Worm (Caenorhabditis elegans) whole organism, L4 larva: ENCODE data around the gene obr-1.

ENCODE experiments used
- F10B5.3 ChIP-seq: sonication (generic microtip); optimal IDR thresholded peaks from 2 replicates; lab custom pipeline; 2016; ENCODE audit warnings: mild to moderate bottlenecking, missing genetic modification characterization, missing compliant biosample characterization
- F37D6.2 ChIP-seq: sonication (generic microtip); optimal IDR thresholded peaks from 2 replicates; lab custom pipeline; 2016; ENCODE audit warnings: mild to moderate bottlenecking, missing genetic modification characterization, missing compliant biosample characterization
- F44E2.7 ChIP-seq: fragments of 200-800 bp; sonication (Bioruptor generic); IDR thresholded peaks from 2 replicates; pipeline ENCODE4 v2.1.2; 2022; ENCODE audit warnings: missing genetic modification characterization, missing compliant biosample characterization
- F49E8.2 ChIP-seq: sonication (generic microtip); optimal IDR thresholded peaks from 2 replicates; lab custom pipeline; 2016; ENCODE audit warnings: missing compliant biosample characterization, mild to moderate bottlenecking, missing genetic modification characterization, borderline replicate concordance
- Y5F2A.4 ChIP-seq: fragments of 200-800 bp; sonication (Bioruptor generic); optimal IDR thresholded peaks from 2 replicates; lab custom pipeline; 2018; ENCODE audit warnings: mild to moderate bottlenecking, missing genetic modification characterization, missing compliant biosample characterization
- ZK337.2 ChIP-seq: fragments of 200-800 bp; sonication (Bioruptor generic); IDR thresholded peaks from 2 replicates; pipeline ENCODE4 v1.3.6; 2022; ENCODE audit warnings: missing genetic modification reagents, missing genetic modification characterization, missing compliant biosample characterization
- aha-1 ChIP-seq: fragments of 150-350 bp; peaks from one replicate; lab custom pipeline; 2014; ENCODE audit warnings: missing biosample characterization, missing genetic modification characterization
- aly-2 ChIP-seq: sonication (generic microtip); optimal IDR thresholded peaks from 2 replicates; lab custom pipeline; 2018; ENCODE audit warnings: missing biosample characterization, missing genetic modification characterization
- arid-1 ChIP-seq: fragments of 200-800 bp; sonication (Bioruptor generic); conservative IDR thresholded peaks from 2 replicates; pipeline ENCODE4 v1.3.6; 2022; ENCODE audit warnings: missing genetic modification reagents, missing genetic modification characterization, missing compliant biosample characterization
- attf-4 ChIP-seq: sonication (generic microtip); optimal IDR thresholded peaks from 3 replicates; lab custom pipeline; 2017; ENCODE audit warnings: missing biosample characterization, missing genetic modification characterization
- ceh-20 ChIP-seq: fragments of 200-800 bp; sonication (Bioruptor generic); IDR thresholded peaks from 2 replicates; pipeline ENCODE4 v1.3.6; 2022; ENCODE audit warnings: missing genetic modification reagents, missing genetic modification characterization, missing compliant biosample characterization
- ceh-32 ChIP-seq: sonication (generic microtip); optimal IDR thresholded peaks from 2 replicates; lab custom pipeline; 2016; ENCODE audit warnings: mild to moderate bottlenecking, missing genetic modification characterization, missing compliant biosample characterization; ENCODE audit not compliant: poor library complexity
- ces-1 ChIP-seq: fragments of 150-350 bp; sonication (generic microtip); optimal IDR thresholded peaks from 4 replicates; lab custom pipeline; 2014; ENCODE audit warnings: missing biosample characterization, missing genetic modification reagents, missing genetic modification characterization
- daf-12 ChIP-seq: fragments of 150-350 bp; optimal IDR thresholded peaks from 2 replicates; lab custom pipeline; 2014; ENCODE audit warnings: missing biosample characterization, missing genetic modification reagents, missing genetic modification characterization
- daf-16 ChIP-seq, 3 experiments: sonication (generic microtip); optimal IDR thresholded peaks; 2 replicates each; lab custom pipeline; 2016 to 2017; ENCODE audit warnings: missing genetic modification characterization in 3 of 3, missing genetic modification reagents in 3 of 3, mild to moderate bottlenecking in 2 of 3, missing compliant biosample characterization in 2 of 3, missing biosample characterization in 1 of 3, moderate library complexity in 1 of 3
- daf-19 ChIP-seq: fragments of 200-800 bp; sonication (Bioruptor generic); conservative IDR thresholded peaks from 2 replicates; pipeline ENCODE4 v1.3.6; 2022; ENCODE audit warnings: missing genetic modification characterization, missing compliant biosample characterization
- dmd-6 ChIP-seq: fragments of 200-800 bp; sonication (Bioruptor generic); IDR thresholded peaks from 2 replicates; pipeline ENCODE4 v1.3.6; 2022; ENCODE audit warnings: missing genetic modification reagents, missing genetic modification characterization, missing compliant biosample characterization
- dmd-9 ChIP-seq: fragments of 200-800 bp; sonication (Bioruptor generic); IDR thresholded peaks from 2 replicates; pipeline ENCODE4 v1.3.6; 2022; ENCODE audit warnings: missing genetic modification reagents, missing genetic modification characterization, missing compliant biosample characterization
- dpl-1 ChIP-seq: fragments of 150-350 bp; optimal IDR thresholded peaks from 2 replicates; lab custom pipeline; 2014; ENCODE audit warnings: missing biosample characterization, missing genetic modification reagents, missing genetic modification characterization
- dve-1 ChIP-seq: sonication (generic microtip); optimal IDR thresholded peaks from 2 replicates; lab custom pipeline; 2017; ENCODE audit warnings: antibody characterized with exemption, mild to moderate bottlenecking, missing genetic modification characterization, missing compliant biosample characterization; ENCODE audit not compliant: insufficient read depth
- gei-8 ChIP-seq: fragments of 200-800 bp; sonication (Bioruptor generic); optimal IDR thresholded peaks from 2 replicates; lab custom pipeline; 2018; ENCODE audit warnings: mild to moderate bottlenecking, missing genetic modification characterization, missing compliant biosample characterization
- hlh-30 ChIP-seq: sonication (generic microtip); optimal IDR thresholded peaks from 2 replicates; lab custom pipeline; 2017; ENCODE audit warnings: antibody characterized with exemption, mild to moderate bottlenecking, missing genetic modification characterization, missing compliant biosample characterization; ENCODE audit not compliant: insufficient read depth
- hmg-1.1 ChIP-seq: fragments of 200-800 bp; sonication (Bioruptor generic); IDR thresholded peaks from 2 replicates; pipeline ENCODE4 v1.3.6; 2022; ENCODE audit warnings: missing genetic modification reagents, missing genetic modification characterization, missing compliant biosample characterization
- lin-29 ChIP-seq: fragments of 200-800 bp; sonication (Bioruptor generic); IDR thresholded peaks from 2 replicates; pipeline ENCODE4 v1.3.6; 2022; ENCODE audit warnings: missing genetic modification reagents, missing genetic modification characterization, missing compliant biosample characterization
- lin-39 ChIP-seq: fragments of 150-350 bp; optimal IDR thresholded peaks from 2 replicates; lab custom pipeline; 2014; ENCODE audit warnings: missing biosample characterization, missing genetic modification reagents, missing genetic modification characterization
- lir-3 ChIP-seq: sonication (generic microtip); optimal IDR thresholded peaks from 2 replicates; lab custom pipeline; 2016; ENCODE audit warnings: mild to moderate bottlenecking, missing genetic modification characterization, missing compliant biosample characterization
- madf-9 ChIP-seq: fragments of 200-800 bp; sonication (Bioruptor generic); conservative IDR thresholded peaks from 2 replicates; pipeline ENCODE4 v1.3.6; 2022; ENCODE audit warnings: missing genetic modification reagents, missing genetic modification characterization, missing compliant biosample characterization
- mdt-29 ChIP-seq: fragments of 200-800 bp; sonication (Bioruptor generic); IDR thresholded peaks from 2 replicates; pipeline ENCODE4 v1.3.6; 2022; ENCODE audit warnings: missing genetic modification reagents, missing genetic modification characterization, missing compliant biosample characterization
- mep-1 ChIP-seq: fragments of 150-350 bp; sonication (generic microtip); optimal IDR thresholded peaks from 3 replicates; lab custom pipeline; 2014; ENCODE audit warnings: missing biosample characterization, missing genetic modification characterization
- mes-2 ChIP-seq: sonication (generic microtip); optimal IDR thresholded peaks from 2 replicates; lab custom pipeline; 2016; ENCODE audit warnings: missing genotype, mild to moderate bottlenecking, missing genetic modification characterization, missing compliant biosample characterization; ENCODE audit not compliant: poor library complexity, severe bottlenecking
- mxl-2 ChIP-seq: fragments of 200-800 bp; sonication (Bioruptor generic); conservative IDR thresholded peaks from 2 replicates; pipeline ENCODE4 v1.3.6; 2022; ENCODE audit warnings: missing genetic modification reagents, missing genetic modification characterization, missing compliant biosample characterization
- nhr-111 ChIP-seq: fragments of 200-800 bp; sonication (Bioruptor generic); optimal IDR thresholded peaks from 2 replicates; lab custom pipeline; 2018; ENCODE audit warnings: mild to moderate bottlenecking, missing genetic modification characterization, missing compliant biosample characterization
- nhr-25 ChIP-seq: sonication (generic microtip); optimal IDR thresholded peaks from 2 replicates; lab custom pipeline; 2017; ENCODE audit warnings: missing genetic modification characterization, mild to moderate bottlenecking, missing compliant biosample characterization, antibody characterized with exemption, moderate library complexity, borderline replicate concordance; ENCODE audit not compliant: insufficient read depth
- nhr-42 ChIP-seq: fragments of 200-800 bp; sonication (Bioruptor generic); IDR thresholded peaks from 2 replicates; pipeline ENCODE4 v1.3.6; 2022; ENCODE audit warnings: missing genetic modification characterization, missing compliant biosample characterization
- nhr-6 ChIP-seq: fragments of 150-350 bp; optimal IDR thresholded peaks from 2 replicates; lab custom pipeline; 2014; ENCODE audit warnings: missing biosample characterization, missing genetic modification characterization
- nhr-76 ChIP-seq: fragments of 150-350 bp; optimal IDR thresholded peaks from 2 replicates; lab custom pipeline; 2014; ENCODE audit warnings: missing biosample characterization, missing genetic modification characterization
- nhr-77 ChIP-seq: fragments of 150-350 bp; optimal IDR thresholded peaks from 2 replicates; lab custom pipeline; 2014; ENCODE audit warnings: missing biosample characterization, missing genetic modification characterization
- pha-4 ChIP-seq, 2 experiments: fragments of 150-350 bp in 1 of 2; fragments of 200-800 bp in 1 of 2; sonication (Bioruptor generic) in 1 of 2; IDR thresholded peaks in 1 of 2; optimal IDR thresholded peaks in 1 of 2; 2 replicates each; pipeline versions ENCODE4 v1.3.6 to Lab custom; 2014 to 2022; ENCODE audit warnings: missing genetic modification characterization in 2 of 2, missing genetic modification reagents in 2 of 2, missing biosample characterization in 1 of 2, missing compliant biosample characterization in 1 of 2
- php-3 ChIP-seq: fragments of 200-800 bp; sonication (Bioruptor generic); IDR thresholded peaks from 2 replicates; pipeline ENCODE4 v1.3.6; 2022; ENCODE audit warnings: missing genetic modification reagents, missing genetic modification characterization, missing compliant biosample characterization
- saeg-2 ChIP-seq: fragments of 200-800 bp; sonication (Bioruptor generic); IDR thresholded peaks from 2 replicates; pipeline ENCODE4 v1.3.6; 2022; ENCODE audit warnings: missing genetic modification reagents, missing genetic modification characterization, missing compliant biosample characterization
- set-16 ChIP-seq: fragments of 200-800 bp; sonication (Bioruptor generic); IDR thresholded peaks from 2 replicates; pipeline ENCODE4 v1.3.6; 2022; ENCODE audit warnings: missing genetic modification reagents, missing genetic modification characterization, missing compliant biosample characterization
- skn-1 ChIP-seq: fragments of 150-350 bp; optimal IDR thresholded peaks from 2 replicates; lab custom pipeline; 2014; ENCODE audit warnings: missing biosample characterization, missing genetic modification characterization
- snpc-4 ChIP-seq: fragments of 150-350 bp; optimal IDR thresholded peaks from 2 replicates; lab custom pipeline; 2014; ENCODE audit warnings: missing biosample characterization, missing genetic modification characterization
- spr-1 ChIP-seq: sonication (generic microtip); optimal IDR thresholded peaks from 2 replicates; lab custom pipeline; 2016; ENCODE audit warnings: mild to moderate bottlenecking, missing genetic modification characterization, missing compliant biosample characterization
- unc-62 ChIP-seq, 3 experiments: fragments of 150-350 bp in 1 of 3; sonication (generic microtip); optimal IDR thresholded peaks in 2 of 3; peaks in 1 of 3; 1 replicate in 1 of 3; 2 replicates in 2 of 3; lab custom pipeline; 2014 to 2017; ENCODE audit warnings: missing biosample characterization in 3 of 3, missing genetic modification characterization in 3 of 3, missing genetic modification reagents in 3 of 3, missing genotype in 1 of 3
- vab-7 ChIP-seq: fragments of 200-800 bp; sonication (Bioruptor generic); IDR thresholded peaks from 2 replicates; pipeline ENCODE4 v1.3.6; 2022; ENCODE audit warnings: missing genetic modification reagents, missing genetic modification characterization, missing compliant biosample characterization
- zag-1 ChIP-seq: fragments of 150-350 bp; optimal IDR thresholded peaks from 2 replicates; lab custom pipeline; 2014; ENCODE audit warnings: missing biosample characterization, missing genetic modification characterization
- zip-11 ChIP-seq: fragments of 200-800 bp; sonication (Bioruptor generic); IDR thresholded peaks from 2 replicates; pipeline ENCODE4 v1.3.6; 2022; ENCODE audit warnings: missing genetic modification characterization, missing compliant biosample characterization
- zip-2 ChIP-seq: fragments of 150-350 bp; optimal IDR thresholded peaks from 2 replicates; lab custom pipeline; 2014; ENCODE audit warnings: missing biosample characterization, missing genetic modification characterization

obr-1 gene

DNA sequence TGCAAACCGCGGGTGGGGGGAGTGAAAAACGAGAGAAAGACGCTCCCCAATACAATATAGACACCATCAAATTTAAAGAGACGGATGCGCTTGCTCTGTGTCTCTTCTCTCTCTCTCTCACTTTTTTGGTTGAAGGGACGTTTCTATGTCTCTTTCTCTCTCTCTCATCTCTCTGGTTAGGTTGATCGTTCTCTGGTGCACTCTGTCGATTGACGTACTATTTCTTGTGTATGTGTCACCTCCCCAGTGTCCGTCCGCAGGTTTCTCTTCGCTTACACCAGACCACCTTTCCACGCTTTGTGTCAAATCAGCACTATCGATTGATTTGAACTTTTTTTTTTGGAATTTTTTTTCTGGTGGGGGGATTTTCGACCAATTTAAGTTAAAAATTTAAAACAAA lies 27.3 kb downstream of the obr-1 start (continued):
- TF ChIP-seq mxl-2 (GFP tag; lab: Robert Waterston, UW) = no peak
- no peak for TF ChIP-seq lir-3 (tag; lab: Kevin White, UChicago)
- no peak for TF ChIP-seq vab-7 (GFP tag; lab: Robert Waterston, UW)
- peak; percentile 16 for TF ChIP-seq aha-1 (tag; lab: Kevin White, UChicago)
- no peak for TF ChIP-seq F10B5.3 (tag; lab: Kevin White, UChicago)
- no peak for TF ChIP-seq daf-12 (tag; lab: Kevin White, UChicago)
- no peak for TF ChIP-seq mdt-29
- TF ChIP-seq daf-16 (GFP tag; optimal IDR thresholded peaks at IDR 0.05; lab: Kevin White, UChicago) = no peak
- peak; percentile 74 for TF ChIP-seq daf-16 (tag; optimal IDR thresholded peaks at IDR 0.05; lab: Kevin White, UChicago)
- peak; percentile 82 for TF ChIP-seq dmd-6 (GFP tag; lab: Robert Waterston, UW)
- no peak for TF ChIP-seq skn-1 (tag; lab: Kevin White, UChicago)
- TF ChIP-seq set-16 = no peak
- no peak for TF ChIP-seq php-3 (GFP tag; lab: Robert Waterston, UW)
- no peak for TF ChIP-seq ces-1
- no peak for TF ChIP-seq aly-2 (tag; lab: Kevin White, UChicago)
- no peak for TF ChIP-seq daf-19 (GFP tag; lab: Robert Waterston, UW)
- TF ChIP-seq zip-11 (GFP tag; lab: Robert Waterston, UW) = no peak
- no peak for TF ChIP-seq nhr-76 (tag; lab: Kevin White, UChicago)
- 0 out of 2 replicates have a peak, but pooled peaks have one; percentile 14 for TF ChIP-seq arid-1 (GFP tag; lab: Robert Waterston, UW)
- TF ChIP-seq hlh-30 (tag; lab: Kevin White, UChicago) = peak; percentile 87
- TF ChIP-seq ceh-32 (tag; lab: Kevin White, UChicago) = no peak
- no peak for TF ChIP-seq F37D6.2 (tag; lab: Kevin White, UChicago)
- TF ChIP-seq nhr-111 = no peak
- TF ChIP-seq nhr-42 (GFP tag; lab: Robert Waterston, UW) = no peak
- peak; percentile 69 for TF ChIP-seq hmg-1.1
- TF ChIP-seq nhr-77 = peak; percentile 59
- peak; percentile 68; the same call in 1 of the 2 replicates for TF ChIP-seq ceh-20 (GFP tag; lab: Robert Waterston, UW)
- peak; percentile 91 for TF ChIP-seq mep-1 (tag; lab: Kevin White, UChicago)
- peak; percentile 94 for TF ChIP-seq dve-1 (tag; lab: Kevin White, UChicago)
- no peak for TF ChIP-seq ZK337.2
- peak in 1 of 2 experiments; percentile 99 for TF ChIP-seq unc-62 (GFP tag; optimal IDR thresholded peaks at IDR 0.05 in 1 of 2; lab: Kevin White, UChicago)
- no peak for TF ChIP-seq unc-62 (tag; optimal IDR thresholded peaks at IDR 0.05; lab: Kevin White, UChicago)
- TF ChIP-seq snpc-4 (tag; lab: Kevin White, UChicago) = no peak
- TF ChIP-seq saeg-2 (GFP tag; lab: Robert Waterston, UW) = no peak
- TF ChIP-seq madf-9 (GFP tag; lab: Robert Waterston, UW) = no peak
- no peak for TF ChIP-seq F44E2.7 (GFP tag; lab: Robert Waterston, UW)
- peak; percentile 76 for TF ChIP-seq mes-2 (tag; lab: Kevin White, UChicago)
- no peak for TF ChIP-seq lin-29 (GFP tag; lab: Robert Waterston, UW)
- TF ChIP-seq lin-39 (tag; lab: Kevin White, UChicago) = no peak
- no peak for TF ChIP-seq zip-2 (tag; lab: Kevin White, UChicago)
- no peak for TF ChIP-seq zag-1 (tag; lab: Kevin White, UChicago)
- TF ChIP-seq F49E8.2 = no peak
- no peak; the same call in 1 of the 2 replicates for TF ChIP-seq pha-4 (GFP tag; IDR thresholded peaks at IDR 0.05; lab: Robert Waterston, UW)
- TF ChIP-seq pha-4 (tag; optimal IDR thresholded peaks at IDR 0.05; lab: Kevin White, UChicago) = no peak
- peak; percentile 57 for TF ChIP-seq spr-1 (tag; lab: Kevin White, UChicago)
- TF ChIP-seq gei-8 (GFP tag; lab: Kevin White, UChicago) = no peak
- TF ChIP-seq dpl-1 (GFP tag; lab: Kevin White, UChicago) = peak; percentile 42
- no peak for TF ChIP-seq dmd-9 (GFP tag; lab: Robert Waterston, UW)
- peak; percentile 43 for TF ChIP-seq nhr-25 (tag; lab: Kevin White, UChicago)
- no peak for TF ChIP-seq Y5F2A.4 (GFP tag; lab: Kevin White, UChicago)
- peak; percentile 71 for TF ChIP-seq nhr-6
- no peak for TF ChIP-seq attf-4 (tag; lab: Kevin White, UChicago)
